Worm (Caenorhabditis elegans) whole organism, young adult: Measurements from ENCODE around the gene tre-4.
A peak's percentile ranks its signal among the peaks of the same experiment; 100 is the strongest.

Experiments
- B0336.3 ChIP-seq: fragments of 200-800 bp; sonication (Bioruptor generic); IDR thresholded peaks from 2 replicates; pipeline ENCODE4 v1.3.6; 2022; ENCODE audit warnings: missing genetic modification characterization, missing compliant biosample characterization
- F37B4.10 ChIP-seq: fragments of 200-800 bp; sonication (Bioruptor generic); IDR thresholded peaks from 2 replicates; pipeline ENCODE4 v1.3.6; 2022; ENCODE audit warnings: missing genetic modification characterization, missing compliant biosample characterization
- F52B5.7 ChIP-seq: sonication (generic microtip); optimal IDR thresholded peaks from 2 replicates; lab custom pipeline; 2016; ENCODE audit warnings: mild to moderate bottlenecking, missing genetic modification characterization, missing compliant biosample characterization
- Y53F4B.3 ChIP-seq: fragments of 200-800 bp; sonication (Bioruptor generic); IDR thresholded peaks from 2 replicates; pipeline ENCODE4 v1.3.6; 2022; ENCODE audit warnings: missing genetic modification reagents, missing genetic modification characterization, missing compliant biosample characterization
- Y67H2A.10 ChIP-seq: fragments of 200-800 bp; sonication (Bioruptor generic); conservative IDR thresholded peaks from 2 replicates; pipeline ENCODE4 v1.3.6; 2022; ENCODE audit warnings: missing genetic modification reagents, missing genetic modification characterization, missing compliant biosample characterization
- akir-1 ChIP-seq: fragments of 200-800 bp; sonication (Bioruptor generic); optimal IDR thresholded peaks from 2 replicates; lab custom pipeline; 2018; ENCODE audit warnings: mild to moderate bottlenecking, missing genetic modification characterization, moderate library complexity, missing compliant biosample characterization
- aptf-3 ChIP-seq: fragments of 200-800 bp; sonication (Bioruptor generic); IDR thresholded peaks from 2 replicates; pipeline ENCODE4 v1.3.6; 2022; ENCODE audit warnings: missing genetic modification characterization, missing compliant biosample characterization
- bed-1 ChIP-seq: fragments of 200-800 bp; sonication (Bioruptor generic); IDR thresholded peaks from 2 replicates; pipeline ENCODE4 v1.3.6; 2022; ENCODE audit warnings: missing genetic modification reagents, missing genetic modification characterization, missing compliant biosample characterization
- bed-2 ChIP-seq: fragments of 200-800 bp; sonication (Bioruptor generic); IDR thresholded peaks from 2 replicates; pipeline ENCODE4 v1.3.6; 2022; ENCODE audit warnings: missing genetic modification reagents, missing genetic modification characterization, missing compliant biosample characterization
- ceh-40 ChIP-seq: fragments of 200-800 bp; sonication (Bioruptor generic); IDR thresholded peaks from 2 replicates; pipeline ENCODE4 v1.3.6; 2022; ENCODE audit warnings: missing genetic modification characterization, missing compliant biosample characterization
- ceh-79 ChIP-seq: sonication (generic microtip); optimal IDR thresholded peaks from 2 replicates; lab custom pipeline; 2017; ENCODE audit warnings: mild to moderate bottlenecking, missing genetic modification characterization, missing compliant biosample characterization
- ceh-91 ChIP-seq: fragments of 200-800 bp; sonication (Bioruptor generic); IDR thresholded peaks from 2 replicates; pipeline ENCODE4 v1.3.6; 2022; ENCODE audit warnings: missing genetic modification reagents, missing genetic modification characterization, missing compliant biosample characterization
- chd-7 ChIP-seq: sonication (generic microtip); optimal IDR thresholded peaks from 2 replicates; lab custom pipeline; 2016; ENCODE audit warnings: mild to moderate bottlenecking, missing genetic modification characterization, moderate library complexity, missing compliant biosample characterization
- dpff-1 ChIP-seq: sonication (generic microtip); optimal IDR thresholded peaks from 2 replicates; lab custom pipeline; 2017; ENCODE audit warnings: mild to moderate bottlenecking, missing genetic modification characterization, missing compliant biosample characterization
- dpl-1 ChIP-seq: fragments of 150-350 bp; optimal IDR thresholded peaks from 2 replicates; lab custom pipeline; 2014; ENCODE audit warnings: missing biosample characterization, missing genetic modification reagents, missing genetic modification characterization
- egl-18 ChIP-seq: fragments of 200-800 bp; sonication (Bioruptor generic); IDR thresholded peaks from 2 replicates; pipeline ENCODE4 v1.3.6; 2022; ENCODE audit warnings: missing genetic modification reagents, missing genetic modification characterization, missing compliant biosample characterization
- egrh-3 ChIP-seq: fragments of 200-800 bp; sonication (Bioruptor generic); IDR thresholded peaks from 2 replicates; pipeline ENCODE4 v1.3.6; 2022; ENCODE audit warnings: missing genetic modification reagents, missing genetic modification characterization, missing compliant biosample characterization
- fkh-3 ChIP-seq: sonication (generic microtip); optimal IDR thresholded peaks from 2 replicates; lab custom pipeline; 2016; ENCODE audit warnings: mild to moderate bottlenecking, missing genetic modification characterization, missing compliant biosample characterization
- lsy-27 ChIP-seq: sonication (generic microtip); optimal IDR thresholded peaks from 2 replicates; lab custom pipeline; 2017; ENCODE audit warnings: missing genetic modification characterization, mild to moderate bottlenecking, missing compliant biosample characterization, antibody characterized with exemption, missing genotype, borderline replicate concordance; ENCODE audit not compliant: insufficient read depth
- madf-6 ChIP-seq: fragments of 200-800 bp; sonication (Bioruptor generic); IDR thresholded peaks from 2 replicates; pipeline ENCODE4 v1.3.6; 2022; ENCODE audit warnings: missing genetic modification reagents, missing genetic modification characterization, missing compliant biosample characterization
- mxl-1 ChIP-seq: sonication (generic microtip); optimal IDR thresholded peaks from 2 replicates; lab custom pipeline; 2016; ENCODE audit warnings: missing genetic modification characterization, missing compliant biosample characterization
- nfya-2 ChIP-seq: fragments of 200-800 bp; sonication (Bioruptor generic); IDR thresholded peaks from 2 replicates; pipeline ENCODE4 v1.3.6; 2022; ENCODE audit warnings: missing genetic modification reagents, missing genetic modification characterization, missing compliant biosample characterization
- nhr-179 ChIP-seq: sonication (generic microtip); optimal IDR thresholded peaks from 2 replicates; lab custom pipeline; 2016; ENCODE audit warnings: mild to moderate bottlenecking, missing genetic modification characterization, missing compliant biosample characterization
- nhr-80 ChIP-seq: sonication (generic microtip); optimal IDR thresholded peaks from 2 replicates; lab custom pipeline; 2016; ENCODE audit warnings: missing genetic modification characterization, missing compliant biosample characterization
- nhr-90 ChIP-seq: sonication (generic microtip); optimal IDR thresholded peaks from 2 replicates; lab custom pipeline; 2016; ENCODE audit warnings: missing genotype, mild to moderate bottlenecking, missing genetic modification characterization, missing compliant biosample characterization
- rec-8 ChIP-seq, 2 experiments: sonication (generic microtip); optimal IDR thresholded peaks; 2 replicates each; lab custom pipeline; 2016; ENCODE audit warnings: mild to moderate bottlenecking in 2 of 2, missing genetic modification characterization in 2 of 2, missing genetic modification reagents in 2 of 2, missing genotype in 2 of 2, missing biosample characterization in 1 of 2, missing compliant biosample characterization in 1 of 2, moderate library complexity in 1 of 2
- rpc-1 ChIP-seq, 2 experiments: fragments of 150-350 bp in 1 of 2; sonication (generic microtip) in 1 of 2; optimal IDR thresholded peaks; 2 replicates each; lab custom pipeline; 2014 to 2018; ENCODE audit warnings: missing biosample characterization in 1 of 2, missing genetic modification characterization in 1 of 2, missing genetic modification reagents in 1 of 2, missing genotype in 1 of 2
- sdz-38 ChIP-seq: sonication (generic microtip); optimal IDR thresholded peaks from 2 replicates; lab custom pipeline; 2016; ENCODE audit warnings: missing genotype, missing genetic modification characterization, missing compliant biosample characterization
- sea-2 ChIP-seq: fragments of 200-800 bp; sonication (Bioruptor generic); IDR thresholded peaks from 2 replicates; pipeline ENCODE4 v1.3.6; 2022; ENCODE audit warnings: missing genetic modification characterization, missing compliant biosample characterization
- somi-1 ChIP-seq: fragments of 200-800 bp; sonication (Bioruptor generic); optimal IDR thresholded peaks from 2 replicates; lab custom pipeline; 2018; ENCODE audit warnings: mild to moderate bottlenecking, missing genetic modification characterization, missing compliant biosample characterization
- unc-130 ChIP-seq: sonication (generic microtip); optimal IDR thresholded peaks from 2 replicates; lab custom pipeline; 2016; ENCODE audit warnings: missing genetic modification reagents, missing genetic modification characterization, missing compliant biosample characterization
- xnd-1 ChIP-seq: sonication (generic microtip); optimal IDR thresholded peaks from 2 replicates; lab custom pipeline; 2016; ENCODE audit warnings: missing genotype, missing genetic modification reagents, missing genetic modification characterization, missing compliant biosample characterization
- zfh-2 ChIP-seq: fragments of 200-800 bp; sonication (Bioruptor generic); conservative IDR thresholded peaks from 2 replicates; pipeline ENCODE4 v1.3.6; 2022; ENCODE audit warnings: missing genetic modification reagents, missing genetic modification characterization, missing compliant biosample characterization
- zim-3 ChIP-seq: sonication (generic microtip); optimal IDR thresholded peaks from 2 replicates; lab custom pipeline; 2017; ENCODE audit warnings: mild to moderate bottlenecking, missing genetic modification characterization, moderate library complexity, missing compliant biosample characterization
- ztf-22 ChIP-seq: fragments of 200-800 bp; sonication (Bioruptor generic); optimal IDR thresholded peaks from 2 replicates; lab custom pipeline; 2018; ENCODE audit warnings: mild to moderate bottlenecking, missing genetic modification characterization, moderate library complexity, missing compliant biosample characterization

The tre-4 gene

DNA sequence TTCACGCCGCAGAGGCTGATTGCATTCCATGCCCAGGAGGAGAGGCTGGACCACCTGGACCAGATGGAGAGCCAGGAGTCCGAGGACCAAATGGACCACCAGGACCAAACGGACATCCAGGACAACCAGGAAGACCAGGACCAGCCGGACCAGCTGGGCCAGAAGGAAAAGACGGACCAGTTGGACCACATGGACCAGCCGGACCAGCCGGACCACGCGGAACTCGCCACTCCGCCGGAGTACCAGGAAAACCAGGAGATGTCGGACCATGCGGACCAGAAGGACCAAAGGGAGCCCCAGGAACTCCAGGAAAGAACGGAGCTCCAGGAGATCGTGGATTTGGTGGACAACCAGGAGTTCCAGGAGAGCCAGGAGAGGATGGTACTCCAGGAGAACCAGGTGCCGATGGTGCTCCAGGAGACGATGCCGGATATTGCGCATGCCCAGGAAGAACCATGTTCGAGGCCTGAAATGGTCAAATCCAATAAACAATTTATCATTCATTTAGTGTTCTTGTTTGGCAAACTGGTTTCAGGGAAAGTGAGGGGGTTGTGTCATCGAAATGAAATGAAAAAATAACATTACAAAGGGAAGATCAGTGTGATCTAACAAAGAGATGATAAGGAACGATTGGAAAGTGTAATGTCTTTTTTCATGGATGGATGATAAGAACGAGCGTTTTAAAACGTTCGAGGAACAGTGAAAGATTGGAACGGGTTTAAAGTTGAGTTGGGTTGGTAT, 1.9 kb upstream of the tre-4 start:
- TF ChIP-seq ceh-79 (tag; lab: Kevin White, UChicago) (peak; percentile 13), lsy-27 (tag; lab: Kevin White, UChicago) (no peak), F52B5.7 (tag; lab: Kevin White, UChicago) (no peak), nhr-179 (tag; lab: Kevin White, UChicago) (peak; percentile 29), aptf-3 (GFP tag; lab: Robert Waterston, UW) (no peak), ztf-22 (GFP tag; lab: Kevin White, UChicago) (no peak), B0336.3 (GFP tag; lab: Robert Waterston, UW) (0 out of 2 replicates have a peak, but pooled peaks have one; percentile 38), egrh-3 (GFP tag; lab: Robert Waterston, UW) (peak; percentile 75; the same call in 1 of the 2 replicates), sea-2 (GFP tag; lab: Robert Waterston, UW) (peak; percentile 58; the same call in 1 of the 2 replicates), somi-1 (GFP tag; lab: Kevin White, UChicago) (no peak), Y67H2A.10 (GFP tag; lab: Robert Waterston, UW) (no peak), zfh-2 (GFP tag; lab: Robert Waterston, UW) (peak; percentile 90)

DNA sequence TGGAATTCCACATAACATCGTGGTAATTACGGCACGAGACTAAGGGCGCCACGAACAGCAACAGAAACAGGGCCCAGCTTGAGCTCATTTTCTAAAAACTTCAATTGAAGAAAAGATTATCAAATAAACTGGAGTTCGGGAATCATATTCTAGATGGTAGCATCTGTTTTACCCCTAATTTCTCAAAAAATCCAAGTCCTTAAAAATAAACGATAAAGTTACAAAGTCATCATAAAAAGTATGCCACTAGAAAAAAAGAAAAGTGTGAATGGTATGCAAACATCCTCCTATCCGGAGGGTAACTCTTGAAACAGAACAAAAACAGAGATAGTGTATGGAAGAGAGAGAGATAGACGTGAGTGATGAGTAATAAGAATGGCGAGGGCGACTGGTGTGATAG, 5.4 kb downstream of the tre-4 start, which contains the start of gene efn-3:
TSS of gene efn-3 (minus strand) at position 101 of the 400 bp plus-strand sequence.
- TF ChIP-seq bed-2 (GFP tag; lab: Robert Waterston, UW) (no peak), nhr-90 (no peak), unc-130 (GFP tag; lab: Kevin White, UChicago) (no peak), madf-6 (GFP tag; lab: Robert Waterston, UW) (no peak), nhr-80 (tag; lab: Kevin White, UChicago) (no peak), nhr-179 (tag; lab: Kevin White, UChicago) (no peak)

DNA sequence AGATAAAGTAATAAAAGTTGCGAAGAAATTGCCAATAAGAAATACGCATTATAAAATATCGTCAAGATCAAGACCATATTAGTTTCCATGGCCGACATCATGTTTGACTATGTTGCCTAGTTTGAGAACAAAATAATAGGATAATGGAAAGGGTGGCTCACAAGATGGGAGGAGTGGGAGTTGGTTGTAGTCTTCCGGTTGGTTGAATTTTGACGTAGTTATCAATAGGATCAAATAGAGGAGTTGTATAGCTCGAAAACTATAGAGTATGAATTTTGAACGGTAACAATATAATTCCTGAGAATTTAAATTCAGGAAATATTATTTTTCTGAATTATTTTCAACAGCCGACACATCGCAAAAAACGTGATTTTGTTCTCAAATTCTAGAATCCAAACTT, 9.7 kb downstream of the tre-4 start, which contains the start of gene srd-50:
TSS of gene srd-50 (minus strand) at position 101 of the 400 bp plus-strand sequence.
- TF ChIP-seq mxl-1 (tag; lab: Kevin White, UChicago) (no peak), nfya-2 (no peak), rpc-1 (optimal IDR thresholded peaks at IDR 0.05; lab: Kevin White, UChicago) (no peak), rpc-1 (tag; optimal IDR thresholded peaks at IDR 0.05; lab: Kevin White, UChicago) (no peak), akir-1 (GFP tag; lab: Kevin White, UChicago) (no peak)

- TF ChIP-seq zim-3 (tag; lab: Kevin White, UChicago) (no peak), xnd-1 (tag; lab: Kevin White, UChicago) (no peak), fkh-3 (no peak)
Measured at ce11 chrX:13484813-13485212, 12.9 kb downstream of the tre-4 start, which contains the start of gene srd-51. TSS of gene srd-51 (minus strand) at chrX:13484913.

- no peak for TF ChIP-seq dpff-1 (tag; lab: Kevin White, UChicago)
- TF ChIP-seq Y53F4B.3 (GFP tag; lab: Robert Waterston, UW): no peak
- no peak for TF ChIP-seq sdz-38 (tag; lab: Kevin White, UChicago)
- no peak for TF ChIP-seq egl-18 (GFP tag; lab: Robert Waterston, UW)
- no peak for TF ChIP-seq dpl-1
- no peak for TF ChIP-seq rec-8 (tag; optimal IDR thresholded peaks at IDR 0.05; lab: Kevin White, UChicago)
- TF ChIP-seq chd-7 (tag; lab: Kevin White, UChicago): no peak
- no peak for TF ChIP-seq nfya-2
- TF ChIP-seq ceh-40 (GFP tag; lab: Robert Waterston, UW): no peak
- no peak for TF ChIP-seq somi-1 (GFP tag; lab: Kevin White, UChicago)
- TF ChIP-seq sea-2 (GFP tag; lab: Robert Waterston, UW): no peak
- no peak for TF ChIP-seq bed-1
- TF ChIP-seq ceh-91 (GFP tag; lab: Robert Waterston, UW): no peak
- TF ChIP-seq F37B4.10 (GFP tag; lab: Robert Waterston, UW): no peak
Measured at ce11 chrX:13493762-13494161, 21.8 kb downstream of the tre-4 start.
